Worm (Caenorhabditis elegans) whole organism, L1 larva: ENCODE measurements around the gene sip-1.

ENCODE experiments used
- F16B12.6 ChIP-seq: fragments of 150-350 bp; optimal IDR thresholded peaks from 2 replicates; lab custom pipeline; 2014; ENCODE audit warnings: missing biosample characterization, missing genetic modification characterization
- Y116A8C.19 ChIP-seq: sonication (generic microtip); optimal IDR thresholded peaks from 2 replicates; lab custom pipeline; 2016; ENCODE audit warnings: missing compliant biosample characterization, missing genetic modification characterization, borderline replicate concordance
- aha-1 ChIP-seq: fragments of 150-350 bp; optimal IDR thresholded peaks from 2 replicates; lab custom pipeline; 2014; ENCODE audit warnings: missing biosample characterization, missing genetic modification characterization
- ama-1 ChIP-seq: fragments of 150-350 bp; optimal IDR thresholded peaks from 2 replicates; lab custom pipeline; 2014
- ceh-8 ChIP-seq: fragments of 200-800 bp; sonication (Bioruptor generic); optimal IDR thresholded peaks from 2 replicates; lab custom pipeline; 2018; ENCODE audit warnings: mild to moderate bottlenecking, missing genetic modification characterization, moderate library complexity, missing compliant biosample characterization
- ceh-82 ChIP-seq, 3 experiments: fragments of 150-350 bp in 1 of 3; sonication (generic microtip) in 2 of 3; optimal IDR thresholded peaks; 2 replicates each; lab custom pipeline; 2014 to 2017; ENCODE audit warnings: missing biosample characterization in 3 of 3, missing genetic modification characterization in 3 of 3
- ces-1 ChIP-seq: fragments of 150-350 bp; optimal IDR thresholded peaks from 2 replicates; lab custom pipeline; 2014; ENCODE audit warnings: missing biosample characterization, missing genetic modification reagents, missing genetic modification characterization
- efl-1 ChIP-seq, 4 experiments: fragments of 150-350 bp; optimal IDR thresholded peaks in 3 of 4; peaks in 1 of 4; 1 replicate in 1 of 4; 2 replicates in 3 of 4; lab custom pipeline; 2014; ENCODE audit warnings: missing biosample characterization in 2 of 4, missing genetic modification characterization in 2 of 4, missing genetic modification reagents in 2 of 4
- egl-13 ChIP-seq: sonication (generic microtip); optimal IDR thresholded peaks from 2 replicates; lab custom pipeline; 2016; ENCODE audit warnings: missing genotype, missing genetic modification reagents, missing genetic modification characterization, missing compliant biosample characterization
- egl-27 ChIP-seq, 2 experiments: fragments of 150-350 bp in 1 of 2; sonication (generic microtip); optimal IDR thresholded peaks; 3 replicates each; lab custom pipeline; 2017 to 2018; ENCODE audit warnings: missing biosample characterization in 2 of 2, missing genetic modification characterization in 2 of 2, missing genetic modification reagents in 2 of 2
- fkh-4 ChIP-seq: sonication (generic microtip); optimal IDR thresholded peaks from 2 replicates; lab custom pipeline; 2016; ENCODE audit warnings: missing compliant biosample characterization, missing genetic modification characterization, borderline replicate concordance
- fos-1 ChIP-seq: fragments of 150-350 bp; optimal IDR thresholded peaks from 2 replicates; lab custom pipeline; 2014; ENCODE audit warnings: missing biosample characterization, missing genetic modification characterization
- jun-1 ChIP-seq: fragments of 150-350 bp; optimal IDR thresholded peaks from 2 replicates; lab custom pipeline; 2014; ENCODE audit warnings: missing biosample characterization, missing genetic modification reagents, missing genetic modification characterization
- lin-14 ChIP-seq: fragments of 200-800 bp; sonication (Bioruptor generic); optimal IDR thresholded peaks from 2 replicates; lab custom pipeline; 2018; ENCODE audit warnings: mild to moderate bottlenecking, missing genetic modification characterization, moderate library complexity, missing compliant biosample characterization
- lin-35 ChIP-seq, 2 experiments: fragments of 150-350 bp; optimal IDR thresholded peaks; 2 replicates each; lab custom pipeline; 2014; ENCODE audit warnings: missing biosample characterization in 2 of 2, missing genetic modification characterization in 2 of 2, missing genetic modification reagents in 2 of 2
- lir-3 ChIP-seq: sonication (generic microtip); optimal IDR thresholded peaks from 2 replicates; lab custom pipeline; 2016; ENCODE audit warnings: mild to moderate bottlenecking, missing genetic modification characterization, moderate library complexity, missing compliant biosample characterization; ENCODE audit not compliant: poor library complexity
- mab-9 ChIP-seq: fragments of 200-800 bp; sonication (Bioruptor generic); IDR thresholded peaks from 2 replicates; pipeline ENCODE4 v1.3.6; 2022; ENCODE audit warnings: missing genetic modification reagents, missing genetic modification characterization, missing compliant biosample characterization
- mef-2 ChIP-seq: fragments of 150-350 bp; optimal IDR thresholded peaks from 2 replicates; lab custom pipeline; 2014; ENCODE audit warnings: missing biosample characterization, missing genetic modification characterization
- mep-1 ChIP-seq: fragments of 150-350 bp; optimal IDR thresholded peaks from 2 replicates; lab custom pipeline; 2014; ENCODE audit warnings: missing biosample characterization, missing genetic modification characterization
- nhr-19 ChIP-seq: fragments of 200-800 bp; sonication (Bioruptor generic); conservative IDR thresholded peaks from 2 replicates; pipeline ENCODE4 v1.3.6; 2022; ENCODE audit warnings: missing genetic modification characterization, missing compliant biosample characterization
- nhr-28 ChIP-seq: fragments of 150-350 bp; optimal IDR thresholded peaks from 2 replicates; lab custom pipeline; 2014; ENCODE audit warnings: missing biosample characterization, missing genetic modification characterization
- nhr-47 ChIP-seq: sonication (generic microtip); optimal IDR thresholded peaks from 2 replicates; lab custom pipeline; 2016; ENCODE audit warnings: mild to moderate bottlenecking, missing genetic modification characterization, moderate library complexity, missing compliant biosample characterization
- nhr-71 ChIP-seq: sonication (generic microtip); optimal IDR thresholded peaks from 2 replicates; lab custom pipeline; 2016; ENCODE audit warnings: mild to moderate bottlenecking, missing genetic modification characterization, moderate library complexity, missing compliant biosample characterization
- nhr-77 ChIP-seq: fragments of 150-350 bp; optimal IDR thresholded peaks from 2 replicates; lab custom pipeline; 2014; ENCODE audit warnings: missing biosample characterization, missing genetic modification characterization
- nhr-85 ChIP-seq: sonication (generic microtip); peaks from one replicate; lab custom pipeline; 2016; ENCODE audit warnings: missing genetic modification characterization, inconsistent platforms, missing compliant biosample characterization
- nhr-90 ChIP-seq: sonication (generic microtip); optimal IDR thresholded peaks from 2 replicates; lab custom pipeline; 2016; ENCODE audit warnings: mild to moderate bottlenecking, missing genetic modification characterization, missing compliant biosample characterization; ENCODE audit not compliant: poor library complexity
- pqm-1 ChIP-seq: sonication (generic microtip); optimal IDR thresholded peaks from 3 replicates; lab custom pipeline; 2017; ENCODE audit warnings: missing biosample characterization, missing genetic modification characterization
- skn-1 ChIP-seq: fragments of 150-350 bp; optimal IDR thresholded peaks from 2 replicates; lab custom pipeline; 2014; ENCODE audit warnings: missing biosample characterization, missing genetic modification characterization
- snu-23 ChIP-seq: sonication (generic microtip); optimal IDR thresholded peaks from 2 replicates; lab custom pipeline; 2016; ENCODE audit warnings: missing genetic modification characterization, missing compliant biosample characterization
- sox-4 ChIP-seq: sonication (generic microtip); optimal IDR thresholded peaks from 2 replicates; lab custom pipeline; 2016; ENCODE audit warnings: missing genetic modification characterization, missing compliant biosample characterization
- tbx-2 ChIP-seq: sonication (generic microtip); optimal IDR thresholded peaks from 2 replicates; lab custom pipeline; 2016; ENCODE audit warnings: missing genetic modification characterization, missing compliant biosample characterization
- unc-30 ChIP-seq: sonication (generic microtip); optimal IDR thresholded peaks from 2 replicates; lab custom pipeline; 2017; ENCODE audit warnings: missing biosample characterization, missing genetic modification characterization
- unc-62 ChIP-seq: fragments of 150-350 bp; optimal IDR thresholded peaks from 2 replicates; lab custom pipeline; 2014; ENCODE audit warnings: missing biosample characterization, missing genetic modification reagents, missing genetic modification characterization
- unc-86 ChIP-seq: sonication (generic microtip); optimal IDR thresholded peaks from 2 replicates; lab custom pipeline; 2016; ENCODE audit warnings: missing genetic modification characterization, missing compliant biosample characterization
- unc-98 ChIP-seq: fragments of 200-800 bp; sonication (Bioruptor generic); IDR thresholded peaks from 2 replicates; pipeline ENCODE4 v1.3.6; 2022; ENCODE audit warnings: missing genetic modification characterization, missing compliant biosample characterization
- xbp-1 ChIP-seq: sonication (generic microtip); optimal IDR thresholded peaks from 2 replicates; lab custom pipeline; 2016; ENCODE audit warnings: missing genetic modification characterization, missing compliant biosample characterization
- zip-4 ChIP-seq: fragments of 200-800 bp; sonication (Bioruptor generic); optimal IDR thresholded peaks from 2 replicates; lab custom pipeline; 2018; ENCODE audit warnings: mild to moderate bottlenecking, missing genetic modification characterization, moderate library complexity, missing compliant biosample characterization

sip-1 gene

ce11 chrIII:10506699-10507248, at the start of gene sip-1, which contains the start of gene sly-1 (continued):
- TF ChIP-seq nhr-28 (tag; lab: Kevin White, UChicago) (no peak), jun-1 (peak; percentile 75), lin-14 (peak; percentile 85), nhr-77 (tag; lab: Kevin White, UChicago) (peak; percentile 43), snu-23 (GFP tag; lab: Kevin White, UChicago) (peak; percentile 90), xbp-1 (tag; lab: Kevin White, UChicago) (peak; percentile 96), unc-98 (GFP tag; lab: Robert Waterston, UW) (no peak), fos-1 (tag; lab: Kevin White, UChicago) (peak; percentile 58), mep-1 (tag; lab: Kevin White, UChicago) (peak; percentile 98), Y116A8C.19 (tag; lab: Kevin White, UChicago) (no peak), nhr-47 (tag; lab: Kevin White, UChicago) (peak; percentile 92), skn-1 (peak; percentile 88), egl-13 (tag; lab: Kevin White, UChicago) (peak; percentile 76), fkh-4 (tag; lab: Kevin White, UChicago) (peak; percentile 27), unc-30 (tag; lab: Kevin White, UChicago) (no peak), mef-2 (tag; lab: Kevin White, UChicago) (no peak), egl-27 (tag; optimal IDR thresholded peaks at IDR 0.05; lab: Kevin White, UChicago) (no peak), nhr-90 (peak; percentile 88), ceh-8 (GFP tag; lab: Kevin White, UChicago) (peak; percentile 56), ceh-82 (tag; optimal IDR thresholded peaks at IDR 0.05; lab: Kevin White, UChicago) (peak; percentile 77 to 86 (median 80)), sox-4 (tag; lab: Kevin White, UChicago) (peak; percentile 74), lin-35 (GFP tag; optimal IDR thresholded peaks at IDR 0.05; lab: Kevin White, UChicago) (peak; percentile 91 to 97), zip-4 (GFP tag; lab: Kevin White, UChicago) (peak; percentile 72), ces-1 (GFP tag; lab: Kevin White, UChicago) (no peak), pqm-1 (tag; lab: Kevin White, UChicago) (no peak), nhr-85 (tag; lab: Kevin White, UChicago) (peak; percentile 90), ama-1 (lab: Kevin White, UChicago) (no peak), lir-3 (tag; lab: Kevin White, UChicago) (no peak), unc-62 (GFP tag; lab: Kevin White, UChicago) (no peak), nhr-19 (GFP tag; lab: Robert Waterston, UW) (peak; percentile 83), efl-1 (optimal IDR thresholded peaks at IDR 0.05; lab: Kevin White, UChicago) (peak; percentile 74 to 93), efl-1 (GFP tag; optimal IDR thresholded peaks at IDR 0.05 in 1 of 2; lab: Kevin White, UChicago) (peak; percentile 92 to 99), F16B12.6 (tag; lab: Kevin White, UChicago) (peak; percentile 73)
- TF ChIP-seq, all 84 proteins: peak for 58

ce11 chrIII:10552929-10553328, 46.3 kb upstream of the sip-1 start, which contains the start of gene T21C12.8:
T21C12.8 (minus strand) TSS chrIII:10553029.
- TF ChIP-seq mab-9 (GFP tag; lab: Robert Waterston, UW) (no peak), tbx-2 (tag; lab: Kevin White, UChicago) (no peak), unc-86 (no peak), nhr-77 (tag; lab: Kevin White, UChicago) (no peak), nhr-71 (tag; lab: Kevin White, UChicago) (no peak), aha-1 (tag; lab: Kevin White, UChicago) (no peak), skn-1 (no peak), snu-23 (GFP tag; lab: Kevin White, UChicago) (no peak)

ce11 chrIII:10538757-10539213, 32.2 kb upstream of the sip-1 start, which contains the start of gene nlp-68:
nlp-68 (minus strand) TSS chrIII:10539163.
- TF ChIP-seq efl-1 (optimal IDR thresholded peaks at IDR 0.05; lab: Kevin White, UChicago) = no peak
- peak in 1 of 2 experiments; percentile 61 for TF ChIP-seq efl-1 (GFP tag; optimal IDR thresholded peaks at IDR 0.05 in 1 of 2; lab: Kevin White, UChicago)
- TF ChIP-seq nhr-47 (tag; lab: Kevin White, UChicago) = no peak
